Worm (Caenorhabditis elegans): Measurements from ENCODE around the gene fipr-2.

DNA sequence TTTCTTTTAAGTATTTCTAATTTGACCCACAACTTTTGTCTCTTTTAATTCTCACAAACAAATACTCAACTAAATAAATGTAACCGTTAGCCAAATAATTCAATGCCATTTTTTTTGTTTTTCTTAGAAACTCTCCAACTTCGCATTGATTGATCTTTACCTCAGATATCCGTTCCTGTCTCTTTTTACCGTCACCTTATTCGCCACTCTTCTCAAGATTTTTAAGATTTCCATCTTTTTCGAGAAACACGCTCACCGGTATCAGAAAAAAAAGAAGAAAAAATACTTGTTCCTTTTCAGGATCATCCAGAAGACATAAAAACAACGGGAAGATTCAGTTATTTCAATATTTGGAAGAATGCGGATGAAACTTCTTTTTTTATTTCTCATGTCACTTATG lies 6.8 kb upstream of the fipr-2 start, which contains the start of gene F23H12.5:
- TF ChIP-seq W03F9.2 (tag; optimal IDR thresholded peaks at IDR 0.05) (no peak), dao-5 (tag; optimal IDR thresholded peaks at IDR 0.05) (no peak), him-1 (tag; optimal IDR thresholded peaks at IDR 0.05) (no peak)
